Fruit fly (Drosophila melanogaster) whole organism, embryonic: ENCODE data around the gene Ttc19.
A peak's percentile ranks its signal among the peaks of the same experiment; 100 is the strongest.

Source experiments
- ATbp ChIP-seq: fragments of 200-800 bp; sonication (Bioruptor generic); optimal IDR thresholded peaks from 2 replicates; lab custom pipeline; 2017; ENCODE audit warnings: missing biosample characterization, mild to moderate bottlenecking, missing genetic modification characterization, missing genetic modification reagents
- B-H2 ChIP-seq: fragments of 200-800 bp; sonication (Bioruptor generic); optimal IDR thresholded peaks from 2 replicates; lab custom pipeline; 2018; ENCODE audit warnings: missing biosample characterization, mild to moderate bottlenecking, missing genetic modification characterization
- CG10209 ChIP-seq: fragments of 200-800 bp; sonication (Bioruptor generic); optimal IDR thresholded peaks from 3 replicates; lab custom pipeline; 2017; ENCODE audit warnings: missing biosample characterization, mild to moderate bottlenecking, missing genetic modification characterization, missing genetic modification reagents
- CG10267 ChIP-seq: fragments of 200-800 bp; sonication (Bioruptor generic); optimal IDR thresholded peaks from 2 replicates; lab custom pipeline; 2018; ENCODE audit warnings: missing biosample characterization, mild to moderate bottlenecking, missing genetic modification characterization, moderate library complexity
- CG11456 ChIP-seq: fragments of 200-800 bp; sonication (Bioruptor generic); IDR thresholded peaks from 3 replicates; pipeline ENCODE4 v1.3.6; 2022; ENCODE audit warnings: missing biosample characterization, missing genetic modification characterization
- CG11560 ChIP-seq: fragments of 200-800 bp; sonication (Bioruptor generic); IDR thresholded peaks from 3 replicates; pipeline ENCODE4 v1.3.6; 2022; ENCODE audit warnings: missing biosample characterization, missing genetic modification characterization
- CG13624 ChIP-seq: fragments of 200-800 bp; sonication (Bioruptor generic); optimal IDR thresholded peaks from 2 replicates; lab custom pipeline; 2016; ENCODE audit warnings: missing biosample characterization, missing genetic modification characterization
- CG14965 ChIP-seq: fragments of 200-800 bp; sonication (Bioruptor generic); optimal IDR thresholded peaks from 2 replicates; lab custom pipeline; 2016; ENCODE audit warnings: missing biosample characterization, missing genetic modification characterization, borderline replicate concordance
- CG1602 ChIP-seq: fragments of 200-800 bp; sonication (Bioruptor generic); optimal IDR thresholded peaks from 3 replicates; lab custom pipeline; 2016; ENCODE audit warnings: missing biosample characterization, missing genetic modification characterization
- CG17829 ChIP-seq: fragments of 200-800 bp; optimal IDR thresholded peaks from 2 replicates; lab custom pipeline; 2019; ENCODE audit warnings: missing biosample characterization, mild to moderate bottlenecking, missing genetic modification characterization, moderate library complexity
- CG18011 ChIP-seq: fragments of 200-800 bp; sonication (Bioruptor generic); optimal IDR thresholded peaks from 2 replicates; lab custom pipeline; 2017; ENCODE audit warnings: missing biosample characterization, missing genetic modification characterization, mild to moderate bottlenecking, moderate library complexity, missing genotype
- CG18619 ChIP-seq: fragments of 200-800 bp; sonication (Bioruptor generic); optimal IDR thresholded peaks from 3 replicates; lab custom pipeline; 2017; ENCODE audit warnings: missing biosample characterization, mild to moderate bottlenecking, missing genetic modification characterization
- CG30403 ChIP-seq: fragments of 200-800 bp; sonication (Bioruptor generic); optimal IDR thresholded peaks from 3 replicates; lab custom pipeline; 2016; ENCODE audit warnings: missing biosample characterization, missing genetic modification characterization
- CG3281 ChIP-seq: fragments of 200-800 bp; sonication (Bioruptor generic); optimal IDR thresholded peaks from 3 replicates; lab custom pipeline; 2017; ENCODE audit warnings: missing biosample characterization, mild to moderate bottlenecking, missing genetic modification characterization
- CG3838 ChIP-seq: fragments of 200-800 bp; sonication (Bioruptor generic); optimal IDR thresholded peaks from 3 replicates; lab custom pipeline; 2016; ENCODE audit warnings: missing biosample characterization, missing genetic modification characterization
- CG42726 ChIP-seq: fragments of 200-800 bp; sonication (Bioruptor generic); IDR thresholded peaks from 2 replicates; pipeline ENCODE4 v1.3.6; 2022; ENCODE audit warnings: missing biosample characterization, missing genetic modification characterization; ENCODE audit not compliant: partially characterized antibody
- CG6254 ChIP-seq: fragments of 200-800 bp; sonication (Bioruptor generic); optimal IDR thresholded peaks from 3 replicates; lab custom pipeline; 2017; ENCODE audit warnings: mild to moderate bottlenecking, missing biosample characterization, missing genetic modification reagents, missing genetic modification characterization
- CG6854 ChIP-seq: fragments of 200-800 bp; sonication (Bioruptor generic); optimal IDR thresholded peaks from 3 replicates; lab custom pipeline; 2017; ENCODE audit warnings: missing biosample characterization, mild to moderate bottlenecking, missing genetic modification characterization
- D19B ChIP-seq: fragments of 200-800 bp; sonication (Bioruptor generic); optimal IDR thresholded peaks from 2 replicates; lab custom pipeline; 2017; ENCODE audit warnings: missing biosample characterization, mild to moderate bottlenecking, missing genetic modification characterization
- Fer2 ChIP-seq: fragments of 200-800 bp; sonication (Bioruptor generic); optimal IDR thresholded peaks from 2 replicates; lab custom pipeline; 2018; ENCODE audit warnings: missing biosample characterization, mild to moderate bottlenecking, missing genetic modification characterization, moderate library complexity
- Gsc ChIP-seq: fragments of 200-800 bp; sonication (Bioruptor generic); IDR thresholded peaks from 2 replicates; pipeline ENCODE4 v1.3.6; 2022; ENCODE audit warnings: missing biosample characterization, missing genetic modification characterization
- MTF-1 ChIP-seq: fragments of 200-800 bp; sonication (Bioruptor generic); optimal IDR thresholded peaks from 2 replicates; lab custom pipeline; 2018; ENCODE audit warnings: missing biosample characterization, mild to moderate bottlenecking, missing genetic modification characterization, borderline replicate concordance
- NFAT ChIP-seq: fragments of 200-800 bp; sonication (Bioruptor generic); IDR thresholded peaks from 2 replicates; pipeline ENCODE4 v1.3.6; 2022; ENCODE audit warnings: missing biosample characterization, missing genetic modification characterization
- Neu2 ChIP-seq: fragments of 200-800 bp; sonication (Bioruptor generic); optimal IDR thresholded peaks from 3 replicates; lab custom pipeline; 2016; ENCODE audit warnings: missing biosample characterization, missing genetic modification characterization, borderline replicate concordance
- Opbp ChIP-seq: fragments of 200-800 bp; sonication (Bioruptor generic); IDR thresholded peaks from 3 replicates; pipeline ENCODE4 v1.3.6; 2022; ENCODE audit warnings: missing biosample characterization, missing genetic modification characterization; ENCODE audit not compliant: partially characterized antibody
- Ssrp ChIP-seq: fragments of 200-800 bp; sonication (Bioruptor generic); optimal IDR thresholded peaks from 2 replicates; lab custom pipeline; 2018; ENCODE audit warnings: missing biosample characterization, mild to moderate bottlenecking, missing genetic modification characterization, moderate library complexity
- ara ChIP-seq: fragments of 200-800 bp; sonication (Bioruptor generic); IDR thresholded peaks from 2 replicates; pipeline ENCODE4 v1.3.6; 2022; ENCODE audit warnings: missing biosample characterization, missing genetic modification characterization
- ase ChIP-seq: fragments of 200-800 bp; sonication (Bioruptor generic); IDR thresholded peaks from 3 replicates; pipeline ENCODE4 v1.3.6; 2022; ENCODE audit warnings: missing biosample characterization, missing genetic modification characterization
- ato ChIP-seq: fragments of 200-800 bp; sonication (Bioruptor generic); IDR thresholded peaks from 2 replicates; pipeline ENCODE4 v1.3.6; 2022; ENCODE audit warnings: missing biosample characterization, missing genetic modification characterization; ENCODE audit not compliant: partially characterized antibody
- br ChIP-seq: fragments of >200 bp; optimal IDR thresholded peaks from 2 replicates; lab custom pipeline; 2017
- crol ChIP-seq: fragments of 200-800 bp; sonication (Bioruptor generic); IDR thresholded peaks from 2 replicates; pipeline ENCODE4 v1.3.6; 2022; ENCODE audit warnings: missing biosample characterization, missing genetic modification characterization
- dimm ChIP-seq: fragments of 200-800 bp; sonication (Bioruptor generic); IDR thresholded peaks from 2 replicates; pipeline ENCODE4 v1.3.6; 2022; ENCODE audit warnings: missing biosample characterization, missing genetic modification characterization
- ems ChIP-seq: fragments of 200-800 bp; sonication (Bioruptor generic); optimal IDR thresholded peaks from 3 replicates; lab custom pipeline; 2016; ENCODE audit warnings: missing biosample characterization, missing genetic modification characterization
- ewg ChIP-seq: fragments of 200-800 bp; sonication (Bioruptor generic); optimal IDR thresholded peaks from 3 replicates; lab custom pipeline; 2017; ENCODE audit warnings: mild to moderate bottlenecking, missing biosample characterization, missing genetic modification reagents, missing genetic modification characterization
- exex ChIP-seq: fragments of 200-800 bp; sonication (Bioruptor generic); optimal IDR thresholded peaks from 4 replicates; lab custom pipeline; 2018; ENCODE audit warnings: missing biosample characterization, mild to moderate bottlenecking, missing genetic modification characterization, moderate library complexity
- fd3F ChIP-seq: fragments of 200-800 bp; sonication (Bioruptor generic); optimal IDR thresholded peaks from 2 replicates; lab custom pipeline; 2018; ENCODE audit warnings: missing biosample characterization, mild to moderate bottlenecking, missing genetic modification characterization, moderate library complexity
- fd64A ChIP-seq: fragments of 200-800 bp; sonication (Bioruptor generic); optimal IDR thresholded peaks from 3 replicates; lab custom pipeline; 2018; ENCODE audit warnings: missing biosample characterization, mild to moderate bottlenecking, missing genetic modification characterization
- hb ChIP-seq: fragments of 200-800 bp; sonication (Bioruptor generic); IDR thresholded peaks from 3 replicates; pipeline ENCODE4 v1.3.6; 2022; ENCODE audit warnings: missing biosample characterization, missing genetic modification characterization; ENCODE audit not compliant: partially characterized antibody
- inv ChIP-seq: fragments of 200-800 bp; sonication (Bioruptor generic); IDR thresholded peaks from 2 replicates; pipeline ENCODE4 v1.3.6; 2022; ENCODE audit warnings: missing biosample characterization, missing genetic modification characterization; ENCODE audit not compliant: partially characterized antibody
- prd ChIP-seq, 3 experiments: fragments of >200 bp in 2 of 3; fragments of 200-800 bp in 1 of 3; sonication (Bioruptor generic) in 1 of 3; optimal IDR thresholded peaks in 2 of 3; IDR thresholded peaks in 1 of 3; 2 replicates in 2 of 3; 3 replicates in 1 of 3; pipeline versions ENCODE4 v1.3.6 to Lab custom; 2017 to 2022; ENCODE audit warnings: missing biosample characterization in 1 of 3, missing genetic modification characterization in 1 of 3
- scrt ChIP-seq: fragments of 200-800 bp; sonication (Bioruptor generic); optimal IDR thresholded peaks from 2 replicates; lab custom pipeline; 2018; ENCODE audit warnings: missing biosample characterization, mild to moderate bottlenecking, missing genetic modification characterization, moderate library complexity
- shn ChIP-seq: fragments of 200-800 bp; sonication (Bioruptor generic); optimal IDR thresholded peaks from 3 replicates; lab custom pipeline; 2016; ENCODE audit warnings: missing biosample characterization, missing genetic modification characterization
- sima ChIP-seq: fragments of 200-800 bp; sonication (Bioruptor generic); optimal IDR thresholded peaks from 2 replicates; lab custom pipeline; 2016; ENCODE audit warnings: missing biosample characterization, missing genetic modification characterization
- sqz ChIP-seq: fragments of 200-800 bp; sonication (Bioruptor generic); optimal IDR thresholded peaks from 3 replicates; lab custom pipeline; 2018; ENCODE audit warnings: missing biosample characterization, mild to moderate bottlenecking, missing genetic modification characterization
- ssp ChIP-seq: fragments of 200-800 bp; sonication (Bioruptor generic); IDR thresholded peaks from 2 replicates; pipeline ENCODE4 v1.3.6; 2022; ENCODE audit warnings: missing biosample characterization, missing genetic modification characterization
- stwl ChIP-seq: fragments of 200-800 bp; sonication (Bioruptor generic); optimal IDR thresholded peaks from 3 replicates; lab custom pipeline; 2018; ENCODE audit warnings: missing biosample characterization, mild to moderate bottlenecking, missing genetic modification characterization, moderate library complexity
- sug ChIP-seq: fragments of 200-800 bp; optimal IDR thresholded peaks from 2 replicates; lab custom pipeline; 2019; ENCODE audit warnings: missing biosample characterization, mild to moderate bottlenecking, missing genetic modification characterization, moderate library complexity
- ttk ChIP-seq: fragments of 200-800 bp; sonication (Bioruptor generic); IDR thresholded peaks from 2 replicates; pipeline ENCODE4 v2.1.2; 2022; ENCODE audit warnings: missing biosample characterization, missing genetic modification characterization

Gene Ttc19

dm6 chr2L:19051534-19052100 lies 6.7 kb upstream of the Ttc19 start, which contains the start of gene Rpn3 (continued):
- peak; percentile 63 for TF ChIP-seq scrt
- TF ChIP-seq CG1602 (GFP tag; lab: Kevin White, UChicago), result peak; percentile 86
- peak; percentile 91 for TF ChIP-seq CG30403 (GFP tag; lab: Kevin White, UChicago)
- no peak for TF ChIP-seq CG14965 (GFP tag; lab: Kevin White, UChicago)
- no peak for TF ChIP-seq CG42726 (GFP tag; lab: Robert Waterston, UW)
- TF ChIP-seq sug, result peak; percentile 66
- TF ChIP-seq sima (GFP tag; lab: Kevin White, UChicago), result peak; percentile 17
- TF ChIP-seq stwl, result peak; percentile 73
- no peak for TF ChIP-seq sqz (GFP tag; lab: Kevin White, UChicago)
- peak; percentile 68; the same call in 2 of the 3 replicates for TF ChIP-seq hb
- peak; percentile 33 for TF ChIP-seq CG6854 (GFP tag; lab: Kevin White, UChicago)
- 0 out of 2 replicates have a peak, but pooled peaks have one; percentile 30 for TF ChIP-seq crol
- peak; percentile 19; the same call in 1 of the 2 replicates for TF ChIP-seq Gsc (GFP tag; lab: Robert Waterston, UW)
- TF ChIP-seq Ssrp (tag; lab: Kevin White, UChicago), result peak; percentile 70
- no peak for TF ChIP-seq D19B (GFP tag; lab: Kevin White, UChicago)
- peak; percentile 61 for TF ChIP-seq CG18619 (GFP tag; lab: Kevin White, UChicago)
- TF ChIP-seq CG13624 (GFP tag; lab: Kevin White, UChicago), result peak; percentile 79
- no peak for TF ChIP-seq br
- peak; percentile 75; the same call in 2 of the 3 replicates for TF ChIP-seq CG11456 (GFP tag; lab: Robert Waterston, UW)
- TF ChIP-seq fd3F (GFP tag; lab: Kevin White, UChicago), result peak; percentile 64
- peak; percentile 59 for TF ChIP-seq ewg
- peak; percentile 88 for TF ChIP-seq CG17829
- no peak for TF ChIP-seq fd64A (GFP tag; lab: Kevin White, UChicago)
- peak; percentile 64 for TF ChIP-seq ttk (GFP tag; lab: Robert Waterston, UW)
- no peak for TF ChIP-seq prd (optimal IDR thresholded peaks at IDR 0.05; lab: Kevin White, UChicago)
- TF ChIP-seq prd (GFP tag; IDR thresholded peaks at IDR 0.05; lab: Robert Waterston, UW), result peak; percentile 92
- peak; percentile 73 for TF ChIP-seq ssp (GFP tag; lab: Robert Waterston, UW)
- 0 out of 3 replicates have a peak, but pooled peaks have one; percentile 34 for TF ChIP-seq CG11560
- TF ChIP-seq CG18011 (GFP tag; lab: Kevin White, UChicago), result peak; percentile 69
- TF ChIP-seq CG10209 (GFP tag; lab: Kevin White, UChicago), result peak; percentile 85
- TF ChIP-seq ase (GFP tag; lab: Robert Waterston, UW), result peak; percentile 86
- TF ChIP-seq Neu2 (GFP tag; lab: Kevin White, UChicago), result no peak
- TF ChIP-seq Fer2 (tag; lab: Kevin White, UChicago), result peak; percentile 13
- peak; percentile 73 for TF ChIP-seq CG3838
- TF ChIP-seq ara, result peak; percentile 86
- TF ChIP-seq ato (GFP tag; lab: Robert Waterston, UW), result peak; percentile 67
- peak; percentile 82 for TF ChIP-seq shn (GFP tag; lab: Kevin White, UChicago)
- no peak for TF ChIP-seq ATbp (GFP tag; lab: Kevin White, UChicago)
- TF ChIP-seq CG6254 (GFP tag; lab: Kevin White, UChicago), result no peak
- no peak; the same call in 2 of the 3 replicates for TF ChIP-seq Opbp
- TF ChIP-seq CG10267, result peak; percentile 92
- peak; percentile 45 for TF ChIP-seq B-H2 (GFP tag; lab: Kevin White, UChicago)
- peak; percentile 49; the same call in 1 of the 2 replicates for TF ChIP-seq dimm (GFP tag; lab: Robert Waterston, UW)
- TF ChIP-seq exex (tag; lab: Kevin White, UChicago), result no peak
- TF ChIP-seq inv (GFP tag; lab: Robert Waterston, UW), result peak; percentile 49
- TF ChIP-seq NFAT (GFP tag; lab: Robert Waterston, UW), result peak; percentile 63
- peak; percentile 80 for TF ChIP-seq ems (GFP tag; lab: Kevin White, UChicago)
- peak; percentile 80 for TF ChIP-seq CG3281 (GFP tag; lab: Kevin White, UChicago)
- no peak for TF ChIP-seq MTF-1
